Fruit fly (Drosophila melanogaster) whole organism, embryonic: ENCODE data around the gene CG1998.

Experiments used
- Abd-B ChIP-seq: fragments of 200-800 bp; sonication (Bioruptor generic); optimal IDR thresholded peaks from 2 replicates; lab custom pipeline; 2018; ENCODE audit warnings: missing biosample characterization, mild to moderate bottlenecking, missing genetic modification characterization, moderate library complexity
- Adf1 ChIP-seq: fragments of 200-800 bp; sonication (Bioruptor generic); IDR thresholded peaks from 2 replicates; pipeline ENCODE4 v1.3.6; 2022; ENCODE audit warnings: missing biosample characterization, missing genetic modification characterization
- CG1233 ChIP-seq: fragments of 200-800 bp; sonication (Bioruptor generic); optimal IDR thresholded peaks from 4 replicates; lab custom pipeline; 2018; ENCODE audit warnings: missing biosample characterization, mild to moderate bottlenecking, missing genetic modification characterization
- CG13424 ChIP-seq: fragments of 200-800 bp; sonication (Bioruptor generic); optimal IDR thresholded peaks from 2 replicates; lab custom pipeline; 2019; ENCODE audit warnings: missing biosample characterization, mild to moderate bottlenecking, missing genetic modification characterization, moderate library complexity
- CG14014 ChIP-seq: fragments of 200-800 bp; sonication (Bioruptor generic); IDR thresholded peaks from 2 replicates; pipeline ENCODE4 v1.3.6; 2022; ENCODE audit warnings: missing biosample characterization, missing genetic modification characterization
- CG15514 ChIP-seq: fragments of 200-800 bp; sonication (Bioruptor generic); optimal IDR thresholded peaks from 3 replicates; lab custom pipeline; 2017; ENCODE audit warnings: missing biosample characterization, missing genetic modification characterization, mild to moderate bottlenecking, moderate library complexity, missing genetic modification reagents
- CG1602 ChIP-seq: fragments of 200-800 bp; sonication (Bioruptor generic); optimal IDR thresholded peaks from 3 replicates; lab custom pipeline; 2016; ENCODE audit warnings: missing biosample characterization, missing genetic modification characterization
- CG1647 ChIP-seq: fragments of 200-800 bp; sonication (Bioruptor generic); optimal IDR thresholded peaks from 3 replicates; lab custom pipeline; 2016; ENCODE audit warnings: missing biosample characterization, missing genetic modification characterization
- CG17186 ChIP-seq: fragments of 200-800 bp; sonication (Bioruptor generic); optimal IDR thresholded peaks from 3 replicates; lab custom pipeline; 2017; ENCODE audit warnings: missing biosample characterization, missing genetic modification reagents, missing genetic modification characterization
- CG17912 ChIP-seq: fragments of 200-800 bp; sonication (Bioruptor generic); optimal IDR thresholded peaks from 2 replicates; lab custom pipeline; 2018; ENCODE audit warnings: missing biosample characterization, mild to moderate bottlenecking, missing genetic modification characterization
- CG18262 ChIP-seq: fragments of 200-800 bp; optimal IDR thresholded peaks from 3 replicates; lab custom pipeline; 2019; ENCODE audit warnings: missing biosample characterization, mild to moderate bottlenecking, missing genetic modification characterization, moderate library complexity
- CG18476 ChIP-seq: fragments of 200-800 bp; sonication (Bioruptor generic); optimal IDR thresholded peaks from 2 replicates; lab custom pipeline; 2016; ENCODE audit warnings: missing biosample characterization, mild to moderate bottlenecking, missing genetic modification characterization
- CG2678 ChIP-seq: fragments of 200-800 bp; sonication (Bioruptor generic); optimal IDR thresholded peaks from 3 replicates; lab custom pipeline; 2019; ENCODE audit warnings: missing biosample characterization, mild to moderate bottlenecking, missing genetic modification characterization, moderate library complexity
- CG31365 ChIP-seq: fragments of 200-800 bp; sonication (Bioruptor generic); optimal IDR thresholded peaks from 2 replicates; lab custom pipeline; 2018; ENCODE audit warnings: missing biosample characterization, mild to moderate bottlenecking, missing genetic modification characterization
- CG3726 ChIP-seq: fragments of 200-800 bp; sonication (Bioruptor generic); IDR thresholded peaks from 3 replicates; pipeline ENCODE4, ENCODE4 v1.3.6; 2022; ENCODE audit warnings: missing biosample characterization, missing genetic modification characterization
- CG3838 ChIP-seq: fragments of 200-800 bp; sonication (Bioruptor generic); optimal IDR thresholded peaks from 3 replicates; lab custom pipeline; 2016; ENCODE audit warnings: missing biosample characterization, missing genetic modification characterization
- CG4617 ChIP-seq: fragments of 200-800 bp; sonication (Bioruptor generic); optimal IDR thresholded peaks from 3 replicates; lab custom pipeline; 2016; ENCODE audit warnings: missing biosample characterization, missing genetic modification characterization, borderline replicate concordance
- CG6791 ChIP-seq: fragments of 200-800 bp; sonication (Bioruptor generic); IDR thresholded peaks from 3 replicates; pipeline ENCODE4 v1.3.6; 2022; ENCODE audit warnings: missing biosample characterization, missing genetic modification characterization; ENCODE audit not compliant: partially characterized antibody
- CG9215 ChIP-seq: fragments of 200-800 bp; sonication (Bioruptor generic); IDR thresholded peaks from 2 replicates; pipeline ENCODE4 v1.3.6; 2022; ENCODE audit warnings: missing biosample characterization, missing genetic modification characterization
- CG9876 ChIP-seq: fragments of 200-800 bp; sonication (Bioruptor generic); optimal IDR thresholded peaks from 2 replicates; lab custom pipeline; 2016; ENCODE audit warnings: missing biosample characterization, missing genetic modification characterization
- Deaf1 ChIP-seq: fragments of 200-800 bp; optimal IDR thresholded peaks from 3 replicates; lab custom pipeline; 2019; ENCODE audit warnings: missing biosample characterization, mild to moderate bottlenecking, missing genetic modification characterization, moderate library complexity
- Dek ChIP-seq: fragments of 200-800 bp; sonication (Bioruptor generic); optimal IDR thresholded peaks from 3 replicates; lab custom pipeline; 2019; ENCODE audit warnings: missing biosample characterization, mild to moderate bottlenecking, missing genetic modification characterization, moderate library complexity
- Elba2 ChIP-seq: fragments of 200-800 bp; sonication (Bioruptor generic); optimal IDR thresholded peaks from 3 replicates; lab custom pipeline; 2016; ENCODE audit warnings: missing biosample characterization, missing genetic modification characterization
- Fer1 ChIP-seq: fragments of 200-800 bp; sonication (Bioruptor generic); optimal IDR thresholded peaks from 2 replicates; lab custom pipeline; 2017; ENCODE audit warnings: missing biosample characterization, mild to moderate bottlenecking, missing genetic modification characterization
- GATAe ChIP-seq: fragments of 200-800 bp; sonication (Bioruptor generic); conservative IDR thresholded peaks from 2 replicates; pipeline ENCODE4 v1.3.6; 2022; ENCODE audit warnings: missing biosample characterization, missing genetic modification characterization
- Gug ChIP-seq: fragments of 200-800 bp; sonication (Bioruptor generic); IDR thresholded peaks from 4 replicates; pipeline ENCODE4 v1.3.6; 2022; ENCODE audit warnings: missing biosample characterization, missing genetic modification characterization
- HLH4C ChIP-seq: fragments of 200-800 bp; sonication (Bioruptor generic); IDR thresholded peaks from 3 replicates; pipeline ENCODE4 v1.3.6; 2022; ENCODE audit warnings: missing biosample characterization, missing genetic modification characterization; ENCODE audit not compliant: partially characterized antibody
- HmgZ ChIP-seq: fragments of 200-800 bp; sonication (Bioruptor generic); optimal IDR thresholded peaks from 2 replicates; lab custom pipeline; 2018; ENCODE audit warnings: missing biosample characterization, mild to moderate bottlenecking, missing genetic modification characterization
- Hmr ChIP-seq: fragments of 200-800 bp; sonication (Bioruptor generic); optimal IDR thresholded peaks from 3 replicates; lab custom pipeline; 2017; ENCODE audit warnings: mild to moderate bottlenecking, missing biosample characterization, missing genetic modification reagents, missing genetic modification characterization
- Pdp1 ChIP-seq, 2 experiments: fragments of 200-800 bp; sonication (Bioruptor generic); optimal IDR thresholded peaks; 3 replicates each; lab custom pipeline; 2016; ENCODE audit warnings: missing biosample characterization in 2 of 2, missing genetic modification characterization in 2 of 2, mild to moderate bottlenecking in 1 of 2, moderate library complexity in 1 of 2
- Scr ChIP-seq: fragments of 200-800 bp; sonication (Bioruptor generic); IDR thresholded peaks from 2 replicates; pipeline ENCODE4 v1.3.6; 2022; ENCODE audit warnings: missing biosample characterization, missing genetic modification characterization; ENCODE audit not compliant: partially characterized antibody
- Xrp1 ChIP-seq: fragments of 200-800 bp; sonication (Bioruptor generic); IDR thresholded peaks from 2 replicates; pipeline ENCODE4 v1.3.6; 2022; ENCODE audit warnings: missing biosample characterization, missing genetic modification characterization
- bbx ChIP-seq: fragments of 200-800 bp; sonication (Bioruptor generic); IDR thresholded peaks from 2 replicates; pipeline ENCODE4 v1.3.6; 2022; ENCODE audit warnings: missing biosample characterization, missing genetic modification characterization; ENCODE audit not compliant: partially characterized antibody
- crp ChIP-seq, 2 experiments: fragments of 200-800 bp; sonication (Bioruptor generic); optimal IDR thresholded peaks; 2 replicates in 1 of 2; 3 replicates in 1 of 2; lab custom pipeline; 2017; ENCODE audit warnings: missing biosample characterization in 2 of 2, missing genetic modification characterization in 2 of 2, mild to moderate bottlenecking in 1 of 2, moderate library complexity in 1 of 2
- dm ChIP-seq: fragments of 200-800 bp; sonication (Bioruptor generic); optimal IDR thresholded peaks from 3 replicates; lab custom pipeline; 2016; ENCODE audit warnings: missing biosample characterization, missing genetic modification characterization
- ems ChIP-seq: fragments of 200-800 bp; sonication (Bioruptor generic); optimal IDR thresholded peaks from 3 replicates; lab custom pipeline; 2016; ENCODE audit warnings: missing biosample characterization, missing genetic modification characterization
- fd96Cb ChIP-seq: fragments of 200-800 bp; sonication (Bioruptor generic); optimal IDR thresholded peaks from 2 replicates; lab custom pipeline; 2018; ENCODE audit warnings: missing biosample characterization, mild to moderate bottlenecking, missing genetic modification characterization, moderate library complexity
- ftz-f1 ChIP-seq: fragments of 200-800 bp; sonication (Bioruptor generic); optimal IDR thresholded peaks from 2 replicates; lab custom pipeline; 2016; ENCODE audit warnings: missing biosample characterization, missing genetic modification characterization
- hbn ChIP-seq: fragments of 200-800 bp; sonication (Bioruptor generic); IDR thresholded peaks from 2 replicates; pipeline ENCODE4 v1.3.6; 2022; ENCODE audit warnings: missing biosample characterization, missing genetic modification characterization; ENCODE audit not compliant: partially characterized antibody
- insv ChIP-seq, 2 experiments: fragments of 200-800 bp; sonication (Bioruptor generic); optimal IDR thresholded peaks; 3 replicates each; lab custom pipeline; 2016 to 2018; ENCODE audit warnings: missing biosample characterization in 2 of 2, missing genetic modification characterization in 2 of 2
- mirr ChIP-seq: fragments of 200-800 bp; sonication (Bioruptor generic); optimal IDR thresholded peaks from 3 replicates; lab custom pipeline; 2018; ENCODE audit warnings: missing biosample characterization, mild to moderate bottlenecking, missing genetic modification characterization
- odd ChIP-seq: fragments of 200-800 bp; sonication (Bioruptor generic); optimal IDR thresholded peaks from 2 replicates; lab custom pipeline; 2017; ENCODE audit warnings: missing biosample characterization, mild to moderate bottlenecking, missing genetic modification characterization
- pita ChIP-seq: fragments of 200-800 bp; sonication (Bioruptor generic); optimal IDR thresholded peaks from 2 replicates; lab custom pipeline; 2017; ENCODE audit warnings: missing biosample characterization, mild to moderate bottlenecking, missing genetic modification characterization
- pzg ChIP-seq: fragments of 200-800 bp; sonication (Bioruptor generic); optimal IDR thresholded peaks from 3 replicates; lab custom pipeline; 2018; ENCODE audit warnings: missing biosample characterization, mild to moderate bottlenecking, missing genetic modification characterization, moderate library complexity
- trem ChIP-seq: fragments of 200-800 bp; optimal IDR thresholded peaks from 3 replicates; lab custom pipeline; 2019; ENCODE audit warnings: missing biosample characterization, mild to moderate bottlenecking, missing genetic modification characterization, moderate library complexity
- wor ChIP-seq: fragments of 200-800 bp; sonication (Bioruptor generic); IDR thresholded peaks from 2 replicates; pipeline ENCODE4 v1.3.6; 2022; ENCODE audit warnings: missing biosample characterization, missing genetic modification characterization
- z ChIP-seq: fragments of 200-800 bp; sonication (Bioruptor generic); IDR thresholded peaks from 3 replicates; pipeline ENCODE4 v1.3.6; 2022; ENCODE audit warnings: missing biosample characterization, missing genetic modification characterization
- zen ChIP-seq: fragments of 200-800 bp; sonication (Bioruptor generic); optimal IDR thresholded peaks from 3 replicates; lab custom pipeline; 2018; ENCODE audit warnings: missing biosample characterization, mild to moderate bottlenecking, missing genetic modification characterization, moderate library complexity

CG1998 gene

dm6 chrX:13412941-13413613, at the start of gene CG1998, which contains the start of gene Set2:
Gene CG1998 (minus strand): TSS chrX:13413074.
Gene Set2 (plus strand): TSS chrX:13413242.
- peak; percentile 34; the same call in 1 of the 2 replicates for TF ChIP-seq hbn (GFP tag; lab: Robert Waterston, UW)
- TF ChIP-seq CG18262 (tag; lab: Kevin White, UChicago), result no peak
- no peak; the same call in 1 of the 2 replicates for TF ChIP-seq Adf1
- TF ChIP-seq CG1647 (GFP tag; lab: Kevin White, UChicago), result no peak
- TF ChIP-seq mirr (GFP tag; lab: Kevin White, UChicago), result peak; percentile 1
- TF ChIP-seq pita, result peak; percentile 85
- no peak for TF ChIP-seq odd (GFP tag; lab: Kevin White, UChicago)
- peak; percentile 52 for TF ChIP-seq Fer1 (GFP tag; lab: Kevin White, UChicago)
- TF ChIP-seq CG15514 (GFP tag; lab: Kevin White, UChicago), result peak; percentile 84
- peak; percentile 5 for TF ChIP-seq CG9876 (GFP tag; lab: Kevin White, UChicago)
- peak; percentile 56 for TF ChIP-seq CG4617 (GFP tag; lab: Kevin White, UChicago)
- peak; percentile 62; the same call in 1 of the 3 replicates for TF ChIP-seq CG6791 (GFP tag; lab: Robert Waterston, UW)
- peak; percentile 98 for TF ChIP-seq pzg (GFP tag; lab: Kevin White, UChicago)
- peak; percentile 67 for TF ChIP-seq Elba2 (GFP tag; lab: Kevin White, UChicago)
- peak; percentile 3 for TF ChIP-seq CG1233 (GFP tag; lab: Kevin White, UChicago)
- no peak for TF ChIP-seq CG18476 (GFP tag; lab: Kevin White, UChicago)
- peak; percentile 27; the same call in 1 of the 2 replicates for TF ChIP-seq bbx (GFP tag; lab: Robert Waterston, UW)
- peak; percentile 54 for TF ChIP-seq Abd-B (GFP tag; lab: Kevin White, UChicago)
- TF ChIP-seq HmgZ, result peak; percentile 79
- peak; percentile 44 for TF ChIP-seq dm (GFP tag; lab: Kevin White, UChicago)
- TF ChIP-seq zen (tag; lab: Kevin White, UChicago), result peak; percentile 17
- TF ChIP-seq Hmr (GFP tag; lab: Kevin White, UChicago), result peak; percentile 80
- peak; percentile 45 for TF ChIP-seq Deaf1 (tag; lab: Kevin White, UChicago)
- peak; percentile 66 for TF ChIP-seq trem (tag; lab: Kevin White, UChicago)
- peak in 1 of 2 experiments; percentile 64 for TF ChIP-seq Pdp1 (GFP tag; optimal IDR thresholded peaks at IDR 0.05; lab: Kevin White, UChicago)
- TF ChIP-seq Scr, result peak; percentile 27; the same call in 1 of the 2 replicates
- TF ChIP-seq CG3838 (GFP tag; lab: Kevin White, UChicago), result no peak
- peak in 1 of 2 experiments; percentile 74 for TF ChIP-seq insv (GFP tag; optimal IDR thresholded peaks at IDR 0.05; lab: Kevin White, UChicago)
- TF ChIP-seq CG17186, result peak; percentile 68
- no peak for TF ChIP-seq z (GFP tag; lab: Robert Waterston, UW)
- TF ChIP-seq Xrp1 (GFP tag; lab: Robert Waterston, UW), result no peak
- TF ChIP-seq CG3726 (GFP tag; lab: Robert Waterston, UW), result no peak
- peak; percentile 93 for TF ChIP-seq ftz-f1 (GFP tag; lab: Kevin White, UChicago)
- no peak for TF ChIP-seq Gug (GFP tag; lab: Robert Waterston, UW)
- peak; percentile 28 for TF ChIP-seq CG31365 (tag; lab: Kevin White, UChicago)
- TF ChIP-seq ems (GFP tag; lab: Kevin White, UChicago), result peak; percentile 8
- TF ChIP-seq CG17912 (GFP tag; lab: Kevin White, UChicago), result peak; percentile 25
- TF ChIP-seq HLH4C (GFP tag; lab: Robert Waterston, UW), result 0 out of 3 replicates have a peak, but pooled peaks have one; percentile 23
- peak; percentile 35 for TF ChIP-seq CG13424 (tag; lab: Kevin White, UChicago)
- TF ChIP-seq CG1602 (GFP tag; lab: Kevin White, UChicago), result no peak
- TF ChIP-seq Dek (tag; lab: Kevin White, UChicago), result peak; percentile 21
- TF ChIP-seq GATAe (GFP tag; lab: Robert Waterston, UW), result peak; percentile 46; the same call in 1 of the 2 replicates
- no peak for TF ChIP-seq CG2678 (tag; lab: Kevin White, UChicago)
- no peak for TF ChIP-seq wor (GFP tag; lab: Robert Waterston, UW)
- TF ChIP-seq fd96Cb (tag; lab: Kevin White, UChicago), result no peak
- TF ChIP-seq crp (GFP tag; optimal IDR thresholded peaks at IDR 0.05; lab: Kevin White, UChicago), result peak in 1 of 2 experiments; percentile 29
- TF ChIP-seq CG9215 (GFP tag; lab: Robert Waterston, UW), result peak; percentile 85
- no peak for TF ChIP-seq CG14014 (GFP tag; lab: Robert Waterston, UW)
